Worm (Caenorhabditis elegans) whole organism, L3 larva: ENCODE measurements around the gene C01G10.1.

ENCODE experiments used
- ZK546.5 ChIP-seq: sonication (generic microtip); optimal IDR thresholded peaks from 2 replicates; lab custom pipeline; 2017; ENCODE audit warnings: missing biosample characterization, missing genetic modification characterization
- aly-2 ChIP-seq: fragments of 150-350 bp; optimal IDR thresholded peaks from 2 replicates; lab custom pipeline; 2014; ENCODE audit warnings: missing biosample characterization, missing genetic modification characterization
- ceh-82 ChIP-seq: fragments of 150-350 bp; optimal IDR thresholded peaks from 2 replicates; lab custom pipeline; 2014; ENCODE audit warnings: missing biosample characterization, missing genetic modification characterization
- elt-1 ChIP-seq: fragments of 150-350 bp; optimal IDR thresholded peaks from 2 replicates; lab custom pipeline; 2014; ENCODE audit warnings: missing biosample characterization, missing genetic modification characterization
- elt-3 ChIP-seq, 3 experiments: fragments of 150-350 bp in 1 of 3; sonication (generic microtip) in 2 of 3; optimal IDR thresholded peaks; 2 replicates in 2 of 3; 4 replicates in 1 of 3; lab custom pipeline; 2014 to 2017; ENCODE audit warnings: missing biosample characterization in 3 of 3, missing genetic modification characterization in 3 of 3
- lin-39 ChIP-seq: fragments of 150-350 bp; optimal IDR thresholded peaks from 2 replicates; lab custom pipeline; 2018; ENCODE audit warnings: missing biosample characterization, missing genetic modification reagents, missing genetic modification characterization
- nfya-1 ChIP-seq: sonication (generic microtip); optimal IDR thresholded peaks from 2 replicates; lab custom pipeline; 2017; ENCODE audit warnings: missing genetic modification characterization, mild to moderate bottlenecking, missing compliant biosample characterization, antibody characterized with exemption, moderate library complexity; ENCODE audit not compliant: insufficient read depth
- nhr-76 ChIP-seq: fragments of 150-350 bp; sonication (generic microtip); optimal IDR thresholded peaks from 5 replicates; lab custom pipeline; 2014; ENCODE audit warnings: missing biosample characterization, missing genetic modification characterization
- pqm-1 ChIP-seq: fragments of 150-350 bp; optimal IDR thresholded peaks from 2 replicates; lab custom pipeline; 2017; ENCODE audit warnings: missing biosample characterization, missing genetic modification characterization, inconsistent platforms
- unc-62 ChIP-seq: fragments of 150-350 bp; sonication (generic microtip); optimal IDR thresholded peaks from 4 replicates; lab custom pipeline; 2014; ENCODE audit warnings: missing biosample characterization, missing genetic modification reagents, missing genetic modification characterization

DNA sequence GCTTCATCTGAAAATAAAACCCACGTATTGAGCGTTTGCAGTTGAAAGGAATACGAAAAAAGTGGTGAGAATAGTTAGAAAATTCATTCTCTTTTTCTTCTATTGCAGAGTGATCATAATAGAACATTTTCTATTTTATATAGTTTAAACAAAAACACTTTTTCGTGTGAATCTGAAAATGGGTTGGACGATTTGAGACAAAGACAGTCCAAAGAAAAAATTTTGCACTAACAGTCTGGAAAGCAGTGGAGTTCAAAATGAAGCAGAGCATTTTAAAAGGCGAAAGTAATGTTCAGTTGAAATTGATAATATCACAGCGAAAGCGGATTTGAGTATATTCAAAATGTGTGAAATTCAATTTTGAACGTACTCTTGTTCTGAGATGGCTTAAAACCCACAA is 10.9 kb upstream of the C01G10.1 start, which contains the start of gene C01G10.18:
- TF ChIP-seq unc-62 (GFP tag; lab: Kevin White, UChicago) (no peak), ZK546.5 (tag; lab: Kevin White, UChicago) (no peak), elt-1 (tag; lab: Kevin White, UChicago) (no peak), nhr-76 (tag; lab: Kevin White, UChicago) (no peak), nfya-1 (tag; lab: Kevin White, UChicago) (no peak), pqm-1 (tag; lab: Kevin White, UChicago) (no peak), elt-3 (tag; optimal IDR thresholded peaks at IDR 0.05; lab: Kevin White, UChicago) (no peak), lin-39 (tag; lab: Kevin White, UChicago) (no peak), aly-2 (tag; lab: Kevin White, UChicago) (no peak), ceh-82 (tag; lab: Kevin White, UChicago) (no peak)
